Worm (Caenorhabditis elegans) whole organism, dauer: Measurements from ENCODE around the gene wrm-1.

ENCODE experiments used
- unc-62 ChIP-seq: sonication (generic microtip); optimal IDR thresholded peaks from 2 replicates; lab custom pipeline; 2017; ENCODE audit warnings: missing biosample characterization, missing genetic modification reagents, missing genetic modification characterization

Gene wrm-1

ce11 chrIII:5750503-5750902 lies 27.9 kb downstream of the wrm-1 start:
- no peak for TF ChIP-seq unc-62 (GFP tag; lab: Kevin White, UChicago)

- no peak for TF ChIP-seq unc-62 (GFP tag; lab: Kevin White, UChicago)
Observed at ce11 chrIII:5755204-5755603, 32.6 kb downstream of the wrm-1 start, which contains the start of gene ida-1. Gene ida-1, plus strand, starts transcription at chrIII:5755539.

DNA sequence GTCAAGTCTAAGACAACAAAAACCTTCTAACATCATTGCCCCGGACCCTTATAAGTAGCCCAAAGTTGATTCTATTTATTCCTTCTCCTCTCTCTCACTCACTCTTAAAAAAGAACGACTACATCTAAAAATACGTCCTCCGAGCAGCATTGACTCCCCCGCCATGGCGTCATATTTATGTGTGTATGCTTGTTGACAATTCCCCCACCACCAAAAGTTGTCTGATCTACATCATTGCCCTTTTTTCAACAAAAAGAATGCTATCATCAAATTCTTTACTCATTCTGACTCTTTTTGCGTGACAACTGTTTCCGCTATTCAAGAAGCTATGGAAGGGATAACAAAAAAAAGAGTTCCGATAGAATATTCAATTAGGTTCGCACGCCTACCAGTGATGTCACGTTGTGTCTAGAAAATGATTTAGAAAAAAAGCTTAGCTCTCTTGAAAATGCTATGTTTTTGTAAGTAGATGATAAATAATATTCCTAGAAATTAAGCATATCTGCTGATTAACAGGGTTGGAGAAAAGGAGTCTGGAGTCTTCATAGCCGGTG lies 34.9 kb downstream of the wrm-1 start:
- no peak for TF ChIP-seq unc-62 (GFP tag; lab: Kevin White, UChicago)

ce11 chrIII:5758519-5759099 lies 36.0 kb downstream of the wrm-1 start:
- TF ChIP-seq unc-62 (GFP tag; lab: Kevin White, UChicago): no peak

ce11 chrIII:5760721-5761120 lies 38.1 kb downstream of the wrm-1 start:
- no peak for TF ChIP-seq unc-62 (GFP tag; lab: Kevin White, UChicago)

DNA sequence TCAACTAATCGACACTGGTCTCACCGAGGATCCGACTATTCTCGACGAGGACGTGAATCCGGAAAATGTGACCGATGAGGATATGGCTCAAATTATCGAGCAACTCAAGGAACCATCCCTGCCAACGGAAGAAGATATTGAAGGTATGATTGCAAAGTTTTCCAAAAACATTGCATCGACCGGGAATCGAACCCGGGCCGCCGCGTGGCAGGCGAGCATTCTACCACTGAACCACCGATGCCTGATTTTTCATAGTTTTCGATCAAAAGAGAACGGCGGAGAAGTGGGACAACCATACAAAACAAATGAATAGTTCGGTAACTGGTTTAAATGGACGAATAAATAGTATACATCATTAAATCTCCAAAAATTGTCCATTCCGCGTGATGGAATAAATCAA lies 39.2 kb downstream of the wrm-1 start:
- TF ChIP-seq unc-62 (GFP tag; lab: Kevin White, UChicago): no peak

DNA sequence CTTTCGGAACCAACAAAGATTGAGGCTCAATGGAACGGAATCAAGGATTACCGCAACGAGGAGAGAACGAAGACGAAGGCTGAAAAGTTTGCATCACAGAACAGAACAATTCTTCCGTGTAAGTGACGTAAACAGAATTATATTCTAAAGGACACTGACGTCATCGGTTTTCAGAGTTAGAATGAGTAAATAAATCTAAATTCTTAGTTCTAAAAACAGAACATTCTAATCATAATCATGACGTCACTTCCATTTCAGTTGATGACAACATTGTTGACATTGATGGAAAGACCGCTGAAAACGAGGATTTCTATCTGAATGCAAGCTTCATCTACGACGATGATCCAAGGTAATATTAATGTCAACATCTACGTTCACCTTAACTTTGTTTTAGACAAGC lies 41.3 kb downstream of the wrm-1 start:
- TF ChIP-seq unc-62 (GFP tag; lab: Kevin White, UChicago): no peak

DNA sequence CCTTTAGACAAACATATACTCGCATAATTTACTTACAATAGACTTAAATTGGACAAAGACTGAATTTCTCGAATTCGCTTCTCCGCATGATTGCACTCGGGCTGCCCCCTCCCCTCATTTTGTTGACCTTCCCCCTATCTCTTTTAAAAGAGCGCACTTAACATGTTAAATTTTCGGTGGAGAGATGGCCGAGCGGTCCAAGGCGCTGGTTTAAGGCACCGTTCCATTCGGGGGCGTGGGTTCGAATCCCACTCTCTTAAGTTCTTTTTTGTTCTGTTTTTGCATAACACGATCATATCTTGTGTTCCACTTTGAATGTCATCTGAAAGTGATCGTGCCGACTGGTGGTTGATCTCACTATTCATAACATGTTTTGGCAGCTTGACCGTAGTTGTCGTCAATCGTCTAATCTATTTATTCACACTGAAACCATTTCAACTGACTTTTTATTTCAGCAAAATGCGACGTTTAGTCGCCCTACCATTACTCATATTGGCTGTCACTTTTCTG lies 47.1 kb downstream of the wrm-1 start, which contains the start of gene cutl-23:
Gene cutl-23, plus strand, starts transcription at position 460 of the 510 bp plus-strand sequence.
- TF ChIP-seq unc-62 (GFP tag; lab: Kevin White, UChicago): no peak
